Fruit fly (Drosophila melanogaster): ENCODE data around the gene Gga.

The Gga gene

dm6 chrX:9584104-9584947 is 16.5 kb upstream of the Gga start:
- TF ChIP-seq D1 (tag; optimal IDR thresholded peaks at IDR 0.05) (no peak), Pif1A (GFP tag; optimal IDR thresholded peaks at IDR 0.05) (no peak), EcR (GFP tag; optimal IDR thresholded peaks at IDR 0.05) (peak; percentile 89), Pif1B (GFP tag; optimal IDR thresholded peaks at IDR 0.05) (peak; percentile 6), CG15710 (tag; optimal IDR thresholded peaks at IDR 0.05) (peak; percentile 55), CG8301 (tag; optimal IDR thresholded peaks at IDR 0.05) (no peak), CG4496 (GFP tag; IDR thresholded peaks at IDR 0.05) (peak; percentile 56; the same call in 2 of the 3 replicates), CG10348 (GFP tag; IDR thresholded peaks at IDR 0.05) (no peak), CG14655 (GFP tag; optimal IDR thresholded peaks at IDR 0.05) (peak; percentile 51), Ets98B (GFP tag; IDR thresholded peaks at IDR 0.05) (peak; percentile 70), CG12605 (GFP tag; IDR thresholded peaks at IDR 0.05) (peak; percentile 50; the same call in 1 of the 2 replicates), CG34367 (tag; optimal IDR thresholded peaks at IDR 0.05) (peak; percentile 54), CG17806 (tag; optimal IDR thresholded peaks at IDR 0.05) (peak; percentile 36), CG8159 (tag; optimal IDR thresholded peaks at IDR 0.05) (peak; percentile 70), CG13204 (GFP tag; optimal IDR thresholded peaks at IDR 0.05) (no peak), CG9948 (tag; optimal IDR thresholded peaks at IDR 0.05) (peak; percentile 69), rn (GFP tag; IDR thresholded peaks at IDR 0.05) (no peak), CG32121 (GFP tag; IDR thresholded peaks at IDR 0.05) (peak; percentile 62; the same call in 1 of the 2 replicates), fd96Ca (GFP tag; IDR thresholded peaks at IDR 0.05) (peak; percentile 54)

DNA sequence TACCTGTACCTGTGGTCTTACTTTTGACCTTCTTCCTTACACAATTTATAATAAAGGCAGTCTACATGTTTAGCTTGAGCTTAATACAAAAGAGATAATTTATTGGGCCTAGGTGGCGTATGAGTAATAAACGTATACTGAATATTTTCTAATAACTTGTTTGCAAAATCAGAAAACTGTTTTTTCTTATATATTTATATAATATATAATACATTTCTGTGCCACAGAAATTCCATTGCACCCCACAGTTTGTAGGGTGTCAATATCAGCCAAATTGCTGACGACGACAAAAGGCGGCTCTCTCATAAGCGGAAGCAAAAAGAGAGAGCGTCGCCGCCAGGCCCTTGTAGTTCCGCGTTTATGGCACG is 15.9 kb upstream of the Gga start:
- TF ChIP-seq gl (tag; optimal IDR thresholded peaks at IDR 0.05) = no peak
- no peak for TF ChIP-seq EcR (GFP tag; optimal IDR thresholded peaks at IDR 0.05)
- no peak for TF ChIP-seq CG9948 (tag; optimal IDR thresholded peaks at IDR 0.05)
- TF ChIP-seq Pif1B (GFP tag; optimal IDR thresholded peaks at IDR 0.05) = no peak
- TF ChIP-seq Snoo (tag; optimal IDR thresholded peaks at IDR 0.05) = no peak
- TF ChIP-seq CG8159 (tag; optimal IDR thresholded peaks at IDR 0.05) = no peak
- no peak for TF ChIP-seq Pif1A (GFP tag; optimal IDR thresholded peaks at IDR 0.05)
- no peak for TF ChIP-seq CG12605 (GFP tag; IDR thresholded peaks at IDR 0.05)
- TF ChIP-seq D1 (tag; optimal IDR thresholded peaks at IDR 0.05) = no peak
- TF ChIP-seq CG8301 (tag; optimal IDR thresholded peaks at IDR 0.05) = no peak
- TF ChIP-seq CG14655 (GFP tag; optimal IDR thresholded peaks at IDR 0.05) = no peak
- no peak for TF ChIP-seq CG15710 (tag; optimal IDR thresholded peaks at IDR 0.05)
- no peak for TF ChIP-seq CG17806 (tag; optimal IDR thresholded peaks at IDR 0.05)
- TF ChIP-seq CG32121 (GFP tag; IDR thresholded peaks at IDR 0.05) = no peak
- TF ChIP-seq fd96Ca (GFP tag; IDR thresholded peaks at IDR 0.05) = no peak
- TF ChIP-seq Ets98B (GFP tag; IDR thresholded peaks at IDR 0.05) = no peak
- TF ChIP-seq CG4496 (GFP tag; IDR thresholded peaks at IDR 0.05) = no peak
- TF ChIP-seq rn (GFP tag; IDR thresholded peaks at IDR 0.05) = no peak
- TF ChIP-seq CG34367 (tag; optimal IDR thresholded peaks at IDR 0.05) = no peak
- no peak for TF ChIP-seq CG10348 (GFP tag; IDR thresholded peaks at IDR 0.05)

dm6 chrX:9585359-9586002 is 15.3 kb upstream of the Gga start, which contains the start of gene Hex-A:
Gene Hex-A (plus strand): TSS chrX:9585675.
- TF ChIP-seq fd96Ca (GFP tag; IDR thresholded peaks at IDR 0.05) = peak; percentile 86
- peak; percentile 98 for TF ChIP-seq CG8159 (tag; optimal IDR thresholded peaks at IDR 0.05)
- TF ChIP-seq CG32121 (GFP tag; IDR thresholded peaks at IDR 0.05) = peak; percentile 89
- peak; percentile 85 for TF ChIP-seq Pif1B (GFP tag; optimal IDR thresholded peaks at IDR 0.05)
- TF ChIP-seq CG12605 (GFP tag; IDR thresholded peaks at IDR 0.05) = peak; percentile 78
- TF ChIP-seq CG17806 (tag; optimal IDR thresholded peaks at IDR 0.05) = peak; percentile 96
- TF ChIP-seq CG4496 (GFP tag; IDR thresholded peaks at IDR 0.05) = peak; percentile 90
- peak; percentile 99 for TF ChIP-seq D1 (tag; optimal IDR thresholded peaks at IDR 0.05)
- TF ChIP-seq CG10348 (GFP tag; IDR thresholded peaks at IDR 0.05) = peak; percentile 77
- TF ChIP-seq Snoo (tag; optimal IDR thresholded peaks at IDR 0.05) = peak; percentile 98
- TF ChIP-seq CG8301 (tag; optimal IDR thresholded peaks at IDR 0.05) = peak; percentile 98
- TF ChIP-seq Pif1A (GFP tag; optimal IDR thresholded peaks at IDR 0.05) = peak; percentile 96
- peak; percentile 95 for TF ChIP-seq EcR (GFP tag; optimal IDR thresholded peaks at IDR 0.05)
- peak; percentile 93 for TF ChIP-seq gl (tag; optimal IDR thresholded peaks at IDR 0.05)
- peak; percentile 93 for TF ChIP-seq CG13204 (GFP tag; optimal IDR thresholded peaks at IDR 0.05)
- peak; percentile 81 for TF ChIP-seq Ets98B (GFP tag; IDR thresholded peaks at IDR 0.05)
- TF ChIP-seq rn (GFP tag; IDR thresholded peaks at IDR 0.05) = peak; percentile 72
- peak; percentile 98 for TF ChIP-seq CG34367 (tag; optimal IDR thresholded peaks at IDR 0.05)
- peak; percentile 99 for TF ChIP-seq CG15710 (tag; optimal IDR thresholded peaks at IDR 0.05)
- peak; percentile 98 for TF ChIP-seq CG14655 (GFP tag; optimal IDR thresholded peaks at IDR 0.05)
- peak; percentile 98 for TF ChIP-seq CG9948 (tag; optimal IDR thresholded peaks at IDR 0.05)

DNA sequence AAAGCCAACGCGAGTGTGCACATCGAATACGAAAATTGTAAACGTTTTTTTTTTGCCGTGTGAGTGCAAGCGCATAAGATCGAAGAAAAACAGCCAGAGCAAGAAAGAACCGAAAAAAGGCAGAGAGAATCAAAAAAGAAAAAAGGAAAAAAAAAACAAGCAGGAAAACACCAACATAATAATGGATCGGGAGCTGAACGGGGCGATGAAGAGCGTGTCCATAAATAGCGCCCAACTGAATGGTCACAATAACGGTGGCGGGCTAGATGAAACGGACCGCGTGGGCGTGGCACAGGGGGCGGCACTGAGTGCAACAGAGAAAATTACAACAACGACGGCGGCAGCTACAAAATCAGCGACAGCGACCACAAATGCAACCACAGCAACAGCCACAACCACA is 14.8 kb upstream of the Gga start:
- TF ChIP-seq CG8159 (tag; optimal IDR thresholded peaks at IDR 0.05) (no peak), gl (tag; optimal IDR thresholded peaks at IDR 0.05) (no peak), CG4496 (GFP tag; IDR thresholded peaks at IDR 0.05) (peak; percentile 78), rn (GFP tag; IDR thresholded peaks at IDR 0.05) (no peak), CG13204 (GFP tag; optimal IDR thresholded peaks at IDR 0.05) (no peak), CG32121 (GFP tag; IDR thresholded peaks at IDR 0.05) (peak; percentile 92), CG12605 (GFP tag; IDR thresholded peaks at IDR 0.05) (peak; percentile 75), CG14655 (GFP tag; optimal IDR thresholded peaks at IDR 0.05) (peak; percentile 32), Pif1A (GFP tag; optimal IDR thresholded peaks at IDR 0.05) (no peak), CG8301 (tag; optimal IDR thresholded peaks at IDR 0.05) (peak; percentile 36), CG34367 (tag; optimal IDR thresholded peaks at IDR 0.05) (no peak), Ets98B (GFP tag; IDR thresholded peaks at IDR 0.05) (peak; percentile 89), CG9948 (tag; optimal IDR thresholded peaks at IDR 0.05) (no peak), fd96Ca (GFP tag; IDR thresholded peaks at IDR 0.05) (peak; percentile 80), Pif1B (GFP tag; optimal IDR thresholded peaks at IDR 0.05) (peak; percentile 12)
